Fruit fly (Drosophila melanogaster) whole organism, pupa: ENCODE measurements around the gene CG46460.

ENCODE experiments used
- CG10348 ChIP-seq: fragments of 200-800 bp; sonication (Bioruptor generic); IDR thresholded peaks from 2 replicates; pipeline ENCODE4 v1.3.6; 2022; ENCODE audit warnings: missing biosample characterization, missing genetic modification characterization
- CG12605 ChIP-seq: fragments of 200-800 bp; sonication (Bioruptor generic); IDR thresholded peaks from 2 replicates; pipeline ENCODE4 v1.3.6; 2022; ENCODE audit warnings: missing biosample characterization, missing genetic modification characterization
- CG13204 ChIP-seq: fragments of 200-800 bp; sonication (Bioruptor generic); optimal IDR thresholded peaks from 2 replicates; lab custom pipeline; 2018; ENCODE audit warnings: missing biosample characterization, mild to moderate bottlenecking, missing genetic modification characterization, moderate library complexity
- CG14655 ChIP-seq: fragments of 200-800 bp; sonication (Bioruptor generic); optimal IDR thresholded peaks from 3 replicates; lab custom pipeline; 2017; ENCODE audit warnings: mild to moderate bottlenecking, missing biosample characterization, missing genetic modification reagents, missing genetic modification characterization
- CG15710 ChIP-seq: fragments of 200-800 bp; sonication (Bioruptor generic); optimal IDR thresholded peaks from 2 replicates; lab custom pipeline; 2018; ENCODE audit warnings: missing biosample characterization, mild to moderate bottlenecking, missing genetic modification characterization, moderate library complexity
- CG17806 ChIP-seq: fragments of 200-800 bp; sonication (Bioruptor generic); optimal IDR thresholded peaks from 2 replicates; lab custom pipeline; 2018; ENCODE audit warnings: missing biosample characterization, mild to moderate bottlenecking, missing genetic modification characterization, moderate library complexity
- CG32121 ChIP-seq: fragments of 200-800 bp; sonication (Bioruptor generic); IDR thresholded peaks from 2 replicates; pipeline ENCODE4 v1.3.6; 2022; ENCODE audit warnings: missing biosample characterization, missing genetic modification characterization
- CG34367 ChIP-seq: fragments of 200-800 bp; sonication (Bioruptor generic); optimal IDR thresholded peaks from 2 replicates; lab custom pipeline; 2018; ENCODE audit warnings: missing biosample characterization, mild to moderate bottlenecking, missing genetic modification characterization
- CG4496 ChIP-seq: fragments of 200-800 bp; sonication (Bioruptor generic); IDR thresholded peaks from 3 replicates; pipeline ENCODE4 v1.3.6; 2022; ENCODE audit warnings: missing biosample characterization, missing genetic modification characterization
- CG8159 ChIP-seq: fragments of 200-800 bp; sonication (Bioruptor generic); optimal IDR thresholded peaks from 3 replicates; lab custom pipeline; 2018; ENCODE audit warnings: missing biosample characterization, mild to moderate bottlenecking, missing genetic modification characterization, moderate library complexity
- CG8301 ChIP-seq: fragments of 200-800 bp; sonication (Bioruptor generic); optimal IDR thresholded peaks from 2 replicates; lab custom pipeline; 2018; ENCODE audit warnings: missing biosample characterization, mild to moderate bottlenecking, missing genetic modification characterization
- CG9948 ChIP-seq: fragments of 200-800 bp; sonication (Bioruptor generic); optimal IDR thresholded peaks from 2 replicates; lab custom pipeline; 2018; ENCODE audit warnings: missing biosample characterization, mild to moderate bottlenecking, missing genetic modification characterization, moderate library complexity
- D1 ChIP-seq: fragments of 200-800 bp; sonication (Bioruptor generic); optimal IDR thresholded peaks from 2 replicates; lab custom pipeline; 2018; ENCODE audit warnings: missing biosample characterization, mild to moderate bottlenecking, missing genetic modification characterization, moderate library complexity
- EcR ChIP-seq: fragments of 200-800 bp; sonication (Bioruptor generic); optimal IDR thresholded peaks from 3 replicates; lab custom pipeline; 2019; ENCODE audit warnings: missing biosample characterization, missing genetic modification characterization, mild to moderate bottlenecking, moderate library complexity, missing genetic modification reagents
- Ets98B ChIP-seq: fragments of 200-800 bp; sonication (Bioruptor generic); IDR thresholded peaks from 2 replicates; pipeline ENCODE4 v1.3.6; 2022; ENCODE audit warnings: missing biosample characterization, missing genetic modification characterization
- Pif1A ChIP-seq: fragments of 200-800 bp; sonication (Bioruptor generic); optimal IDR thresholded peaks from 3 replicates; lab custom pipeline; 2016; ENCODE audit warnings: missing biosample characterization, missing genetic modification characterization
- Pif1B ChIP-seq: fragments of 200-800 bp; sonication (Bioruptor generic); optimal IDR thresholded peaks from 3 replicates; lab custom pipeline; 2016; ENCODE audit warnings: missing biosample characterization, missing genetic modification characterization
- Snoo ChIP-seq: fragments of 200-800 bp; sonication (Bioruptor generic); optimal IDR thresholded peaks from 3 replicates; lab custom pipeline; 2017; ENCODE audit warnings: missing biosample characterization, mild to moderate bottlenecking, missing genetic modification characterization, inconsistent platforms
- fd96Ca ChIP-seq: fragments of 200-800 bp; sonication (Bioruptor generic); IDR thresholded peaks from 3 replicates; pipeline ENCODE4 v1.3.6; 2022; ENCODE audit warnings: missing biosample characterization, missing genetic modification characterization
- gl ChIP-seq: fragments of 200-800 bp; sonication (Bioruptor generic); optimal IDR thresholded peaks from 2 replicates; lab custom pipeline; 2018; ENCODE audit warnings: missing biosample characterization, mild to moderate bottlenecking, missing genetic modification characterization
- rn ChIP-seq: fragments of 200-800 bp; sonication (Bioruptor generic); IDR thresholded peaks from 2 replicates; pipeline ENCODE4 v1.3.6; 2022; ENCODE audit warnings: missing biosample characterization, missing genetic modification characterization

The CG46460 gene

dm6 chr3L:4259102-4259558, 32.0 kb upstream of the CG46460 start, which contains the start of the genes CG15011 and CG1309:
Gene CG15011, minus strand, starts transcription at chr3L:4259152.
Gene CG1309, plus strand, starts transcription at chr3L:4259430.
- peak; percentile 63 for TF ChIP-seq CG8301 (tag; lab: Kevin White, UChicago)
- peak; percentile 47; the same call in 1 of the 2 replicates for TF ChIP-seq Ets98B
- no peak for TF ChIP-seq CG13204 (GFP tag; lab: Kevin White, UChicago)
- peak; percentile 69 for TF ChIP-seq CG9948 (tag; lab: Kevin White, UChicago)
- TF ChIP-seq CG32121, result peak; percentile 66
- TF ChIP-seq CG8159, result peak; percentile 80
- TF ChIP-seq CG14655, result no peak
- no peak for TF ChIP-seq Pif1A
- TF ChIP-seq rn (GFP tag; lab: Robert Waterston, UW), result no peak
- TF ChIP-seq D1, result no peak
- no peak for TF ChIP-seq fd96Ca (GFP tag; lab: Robert Waterston, UW)
- TF ChIP-seq Pif1B, result no peak
- no peak for TF ChIP-seq CG12605 (GFP tag; lab: Robert Waterston, UW)
- peak; percentile 31 for TF ChIP-seq gl (tag; lab: Kevin White, UChicago)
- TF ChIP-seq CG34367, result peak; percentile 61
- TF ChIP-seq EcR (GFP tag; lab: Kevin White, UChicago), result peak; percentile 34
- TF ChIP-seq CG15710 (tag; lab: Kevin White, UChicago), result peak; percentile 77
- TF ChIP-seq CG17806 (tag; lab: Kevin White, UChicago), result peak; percentile 70
- peak; percentile 68 for TF ChIP-seq Snoo
- no peak for TF ChIP-seq CG10348 (GFP tag; lab: Robert Waterston, UW)
- peak; percentile 82 for TF ChIP-seq CG4496

- TF ChIP-seq Snoo (peak; percentile 37), CG8159 (peak; percentile 39), CG8301 (tag; lab: Kevin White, UChicago) (no peak), CG17806 (tag; lab: Kevin White, UChicago) (peak; percentile 20), CG15710 (tag; lab: Kevin White, UChicago) (peak; percentile 44), Ets98B (0 out of 2 replicates have a peak, but pooled peaks have one; percentile 1), D1 (no peak), CG10348 (GFP tag; lab: Robert Waterston, UW) (no peak), CG4496 (peak; percentile 20; the same call in 2 of the 3 replicates), CG9948 (tag; lab: Kevin White, UChicago) (peak; percentile 6)
- TF ChIP-seq, all 21 proteins: peak for 7
Measured at dm6 chr3L:4254301-4254834, 27.3 kb upstream of the CG46460 start, which contains the start of the genes ago and CG1265. Gene ago, minus strand, starts transcription at chr3L:4254306. Gene CG1265, plus strand, starts transcription at chr3L:4254776.

- TF ChIP-seq Ets98B, result peak; percentile 6; the same call in 1 of the 2 replicates
- no peak for TF ChIP-seq Snoo
- no peak for TF ChIP-seq Pif1A
- TF ChIP-seq CG4496, result no peak
- TF ChIP-seq CG13204 (GFP tag; lab: Kevin White, UChicago), result no peak
- TF ChIP-seq CG14655, result no peak
- 0 out of 3 replicates have a peak, but pooled peaks have one; percentile 10 for TF ChIP-seq fd96Ca (GFP tag; lab: Robert Waterston, UW)
- no peak for TF ChIP-seq EcR (GFP tag; lab: Kevin White, UChicago)
Measured at dm6 chr3L:4253611-4254300, 26.7 kb upstream of the CG46460 start.

dm6 chr3L:4252862-4253610, 25.9 kb upstream of the CG46460 start:
- TF ChIP-seq CG4496, result peak; percentile 40; the same call in 1 of the 3 replicates
- no peak for TF ChIP-seq Ets98B
- no peak for TF ChIP-seq D1
- no peak for TF ChIP-seq CG13204 (GFP tag; lab: Kevin White, UChicago)
- TF ChIP-seq CG32121, result no peak
- peak; percentile 27 for TF ChIP-seq CG9948 (tag; lab: Kevin White, UChicago)
- TF ChIP-seq rn (GFP tag; lab: Robert Waterston, UW), result no peak
- peak; percentile 29; the same call in 1 of the 3 replicates for TF ChIP-seq fd96Ca (GFP tag; lab: Robert Waterston, UW)
- TF ChIP-seq gl (tag; lab: Kevin White, UChicago), result no peak
- no peak for TF ChIP-seq CG10348 (GFP tag; lab: Robert Waterston, UW)
- no peak for TF ChIP-seq CG8159
- TF ChIP-seq CG34367, result peak; percentile 8
- TF ChIP-seq CG17806 (tag; lab: Kevin White, UChicago), result peak; percentile 30
- no peak for TF ChIP-seq Pif1A
- peak; percentile 70 for TF ChIP-seq EcR (GFP tag; lab: Kevin White, UChicago)
- no peak for TF ChIP-seq CG15710 (tag; lab: Kevin White, UChicago)

- TF ChIP-seq Snoo, result no peak
- TF ChIP-seq gl (tag; lab: Kevin White, UChicago), result peak; percentile 70
- TF ChIP-seq CG8159, result no peak
- TF ChIP-seq EcR (GFP tag; lab: Kevin White, UChicago), result peak; percentile 69
- TF ChIP-seq Pif1B, result no peak
- TF ChIP-seq CG15710 (tag; lab: Kevin White, UChicago), result no peak
- no peak for TF ChIP-seq Ets98B
- 0 out of 3 replicates have a peak, but pooled peaks have one; percentile 28 for TF ChIP-seq CG4496
Measured at dm6 chr3L:4252121-4252861, 25.2 kb upstream of the CG46460 start.
